Worm (Caenorhabditis elegans): Measurements from ENCODE around the gene C50D2.6.

DNA sequence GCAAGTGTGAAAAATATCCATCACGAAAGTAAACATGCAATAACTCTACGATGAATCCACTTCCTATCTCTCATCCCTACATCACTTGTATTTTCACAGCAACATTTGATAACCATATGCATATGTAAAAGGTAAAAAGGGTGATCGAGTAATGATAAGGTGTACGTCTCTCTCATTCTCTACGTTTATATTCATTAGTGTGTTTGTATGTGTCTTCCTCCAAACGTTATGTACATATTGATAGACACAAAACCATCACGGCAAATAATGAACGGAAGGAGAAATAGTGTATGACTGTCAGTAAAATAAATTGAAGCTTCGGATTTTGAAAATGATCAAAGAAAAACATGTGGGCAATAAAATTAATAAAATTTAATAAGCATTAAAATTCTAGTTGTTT is 38.3 kb downstream of the C50D2.6 start:
- TF ChIP-seq him-1 (tag; optimal IDR thresholded peaks at IDR 0.05) (no peak), W03F9.2 (tag; optimal IDR thresholded peaks at IDR 0.05) (no peak)
